Worm (Caenorhabditis elegans) whole organism, L3 larva: ENCODE measurements around the gene wdr-5.3.

Source experiments
- R02D3.7 ChIP-seq: fragments of 150-350 bp; optimal IDR thresholded peaks from 2 replicates; lab custom pipeline; 2014; ENCODE audit warnings: missing biosample characterization, missing genetic modification characterization
- ZK546.5 ChIP-seq: sonication (generic microtip); optimal IDR thresholded peaks from 2 replicates; lab custom pipeline; 2017; ENCODE audit warnings: missing biosample characterization, missing genetic modification characterization
- aly-2 ChIP-seq: fragments of 150-350 bp; optimal IDR thresholded peaks from 2 replicates; lab custom pipeline; 2014; ENCODE audit warnings: missing biosample characterization, missing genetic modification characterization
- ama-1 ChIP-seq: fragments of 150-350 bp; optimal IDR thresholded peaks from 2 replicates; lab custom pipeline; 2018
- ceh-16 ChIP-seq: sonication (generic microtip); optimal IDR thresholded peaks from 2 replicates; lab custom pipeline; 2017; ENCODE audit warnings: missing biosample characterization, missing genetic modification characterization
- ceh-28 ChIP-seq: fragments of 150-350 bp; optimal IDR thresholded peaks from 2 replicates; lab custom pipeline; 2014; ENCODE audit warnings: missing biosample characterization, missing genetic modification reagents, missing genetic modification characterization
- ceh-82 ChIP-seq: fragments of 150-350 bp; optimal IDR thresholded peaks from 2 replicates; lab custom pipeline; 2014; ENCODE audit warnings: missing biosample characterization, missing genetic modification characterization
- daf-12 ChIP-seq: fragments of 150-350 bp; optimal IDR thresholded peaks from 2 replicates; lab custom pipeline; 2014; ENCODE audit warnings: missing biosample characterization, missing genetic modification reagents, missing genetic modification characterization
- egl-27 ChIP-seq: sonication (generic microtip); optimal IDR thresholded peaks from 4 replicates; lab custom pipeline; 2017; ENCODE audit warnings: missing biosample characterization, missing genetic modification reagents, missing genetic modification characterization
- egl-5 ChIP-seq: fragments of 150-350 bp; optimal IDR thresholded peaks from 2 replicates; lab custom pipeline; 2017; ENCODE audit warnings: missing biosample characterization, missing genetic modification reagents, missing genetic modification characterization, inconsistent platforms
- elt-2 ChIP-seq: sonication (generic microtip); optimal IDR thresholded peaks from 2 replicates; lab custom pipeline; 2016; ENCODE audit warnings: missing genetic modification reagents, mild to moderate bottlenecking, missing genetic modification characterization, missing compliant biosample characterization
- elt-3 ChIP-seq, 3 experiments: fragments of 150-350 bp in 1 of 3; sonication (generic microtip) in 2 of 3; optimal IDR thresholded peaks; 2 replicates in 2 of 3; 4 replicates in 1 of 3; lab custom pipeline; 2014 to 2017; ENCODE audit warnings: missing biosample characterization in 3 of 3, missing genetic modification characterization in 3 of 3
- eor-1 ChIP-seq, 2 experiments: fragments of 150-350 bp; optimal IDR thresholded peaks; 2 replicates each; lab custom pipeline; 2014 to 2018; ENCODE audit warnings: missing biosample characterization in 2 of 2, missing genetic modification characterization in 2 of 2
- fkh-10 ChIP-seq: sonication (generic microtip); optimal IDR thresholded peaks from 2 replicates; lab custom pipeline; 2017; ENCODE audit warnings: missing biosample characterization, missing genetic modification reagents, missing genetic modification characterization
- fos-1 ChIP-seq: fragments of 150-350 bp; optimal IDR thresholded peaks from 2 replicates; lab custom pipeline; 2014; ENCODE audit warnings: missing biosample characterization, missing genetic modification characterization
- hmg-11 ChIP-seq: sonication (generic microtip); optimal IDR thresholded peaks from 2 replicates; lab custom pipeline; 2016; ENCODE audit warnings: missing genetic modification characterization, missing compliant biosample characterization
- jun-1 ChIP-seq: fragments of 150-350 bp; optimal IDR thresholded peaks from 2 replicates; lab custom pipeline; 2014; ENCODE audit warnings: missing biosample characterization, missing genetic modification reagents, missing genetic modification characterization
- lin-15B ChIP-seq: fragments of 150-350 bp; optimal IDR thresholded peaks from 2 replicates; lab custom pipeline; 2014; ENCODE audit warnings: missing biosample characterization, missing genetic modification characterization
- lin-39 ChIP-seq: fragments of 150-350 bp; optimal IDR thresholded peaks from 2 replicates; lab custom pipeline; 2018; ENCODE audit warnings: missing biosample characterization, missing genetic modification reagents, missing genetic modification characterization
- lsy-12 ChIP-seq: sonication (generic microtip); optimal IDR thresholded peaks from 2 replicates; lab custom pipeline; 2016; ENCODE audit warnings: mild to moderate bottlenecking, missing genetic modification characterization, missing compliant biosample characterization
- mdl-1 ChIP-seq: fragments of 150-350 bp; optimal IDR thresholded peaks from 2 replicates; lab custom pipeline; 2014; ENCODE audit warnings: missing biosample characterization, missing genetic modification characterization
- mml-1 ChIP-seq: fragments of 150-350 bp; sonication (generic microtip); optimal IDR thresholded peaks from 3 replicates; lab custom pipeline; 2014; ENCODE audit warnings: missing biosample characterization, missing genetic modification characterization
- nfya-1 ChIP-seq: sonication (generic microtip); optimal IDR thresholded peaks from 2 replicates; lab custom pipeline; 2017; ENCODE audit warnings: missing genetic modification characterization, mild to moderate bottlenecking, missing compliant biosample characterization, antibody characterized with exemption, moderate library complexity; ENCODE audit not compliant: insufficient read depth
- nhr-11 ChIP-seq: fragments of 150-350 bp; optimal IDR thresholded peaks from 2 replicates; lab custom pipeline; 2014; ENCODE audit warnings: missing biosample characterization, missing genetic modification characterization
- nhr-23 ChIP-seq: fragments of 150-350 bp; optimal IDR thresholded peaks from 2 replicates; lab custom pipeline; 2014; ENCODE audit warnings: missing biosample characterization, missing genetic modification reagents, missing genetic modification characterization
- nhr-237 ChIP-seq: fragments of 150-350 bp; optimal IDR thresholded peaks from 2 replicates; lab custom pipeline; 2014; ENCODE audit warnings: missing biosample characterization, missing genetic modification characterization
- nhr-25 ChIP-seq: sonication (generic microtip); optimal IDR thresholded peaks from 2 replicates; lab custom pipeline; 2017; ENCODE audit warnings: missing biosample characterization, missing genetic modification characterization
- nhr-28 ChIP-seq: fragments of 150-350 bp; optimal IDR thresholded peaks from 2 replicates; lab custom pipeline; 2014; ENCODE audit warnings: missing biosample characterization, missing genetic modification characterization
- nhr-43 ChIP-seq: sonication (generic microtip); optimal IDR thresholded peaks from 2 replicates; lab custom pipeline; 2016; ENCODE audit warnings: mild to moderate bottlenecking, missing genetic modification characterization, missing compliant biosample characterization; ENCODE audit not compliant: poor library complexity, severe bottlenecking
- nhr-67 ChIP-seq: fragments of 150-350 bp; optimal IDR thresholded peaks from 2 replicates; lab custom pipeline; 2014; ENCODE audit warnings: missing biosample characterization, missing genetic modification characterization
- nhr-76 ChIP-seq: fragments of 150-350 bp; sonication (generic microtip); optimal IDR thresholded peaks from 5 replicates; lab custom pipeline; 2014; ENCODE audit warnings: missing biosample characterization, missing genetic modification characterization
- nhr-77 ChIP-seq: fragments of 150-350 bp; optimal IDR thresholded peaks from 2 replicates; lab custom pipeline; 2014; ENCODE audit warnings: missing biosample characterization, missing genetic modification characterization
- pqm-1 ChIP-seq: fragments of 150-350 bp; optimal IDR thresholded peaks from 2 replicates; lab custom pipeline; 2017; ENCODE audit warnings: missing biosample characterization, missing genetic modification characterization, inconsistent platforms
- skn-1 ChIP-seq: fragments of 150-350 bp; optimal IDR thresholded peaks from 2 replicates; lab custom pipeline; 2014; ENCODE audit warnings: missing biosample characterization, missing genetic modification characterization
- snpc-4 ChIP-seq: fragments of 150-350 bp; optimal IDR thresholded peaks from 2 replicates; lab custom pipeline; 2014; ENCODE audit warnings: missing biosample characterization, missing genetic modification characterization
- tbx-2 ChIP-seq: sonication (generic microtip); optimal IDR thresholded peaks from 2 replicates; lab custom pipeline; 2016; ENCODE audit warnings: mild to moderate bottlenecking, missing genetic modification characterization, missing compliant biosample characterization
- unc-39 ChIP-seq: sonication (generic microtip); optimal IDR thresholded peaks from 4 replicates; lab custom pipeline; 2017; ENCODE audit warnings: missing biosample characterization, missing genetic modification characterization
- ztf-4 ChIP-seq: fragments of 150-350 bp; optimal IDR thresholded peaks from 2 replicates; lab custom pipeline; 2014; ENCODE audit warnings: missing biosample characterization, missing genetic modification characterization

The wdr-5.3 gene

ce11 chrV:10715158-10716152, 21.5 kb upstream of the wdr-5.3 start (continued):
- TF ChIP-seq lsy-12 (peak; percentile 89), ceh-28 (no peak), snpc-4 (tag; lab: Kevin White, UChicago) (peak; percentile 95), mdl-1 (peak; percentile 97), ztf-4 (tag; lab: Kevin White, UChicago) (peak; percentile 47), lin-39 (tag; lab: Kevin White, UChicago) (peak; percentile 100), R02D3.7 (tag; lab: Kevin White, UChicago) (peak; percentile 54), nfya-1 (tag; lab: Kevin White, UChicago) (peak; percentile 92), nhr-237 (no peak), nhr-77 (tag; lab: Kevin White, UChicago) (no peak), egl-27 (tag; lab: Kevin White, UChicago) (peak; percentile 65), nhr-28 (tag; lab: Kevin White, UChicago) (no peak), nhr-23 (peak; percentile 86), fos-1 (tag; lab: Kevin White, UChicago) (peak; percentile 42), ama-1 (lab: Kevin White, UChicago) (peak; percentile 4), nhr-67 (tag; lab: Kevin White, UChicago) (no peak)

- TF ChIP-seq ceh-16 (tag; lab: Kevin White, UChicago) = no peak
- TF ChIP-seq tbx-2 = peak; percentile 34
- TF ChIP-seq mdl-1 = peak; percentile 63
- TF ChIP-seq nhr-11 (tag; lab: Kevin White, UChicago) = no peak
- TF ChIP-seq ceh-82 (tag; lab: Kevin White, UChicago) = no peak
- peak; percentile 33 for TF ChIP-seq hmg-11 (tag; lab: Kevin White, UChicago)
- TF ChIP-seq jun-1 (tag; lab: Kevin White, UChicago) = peak; percentile 57
- peak; percentile 81 for TF ChIP-seq nhr-25 (tag; lab: Kevin White, UChicago)
- peak; percentile 5 for TF ChIP-seq skn-1 (tag; lab: Kevin White, UChicago)
- no peak for TF ChIP-seq unc-39 (tag; lab: Kevin White, UChicago)
- no peak for TF ChIP-seq daf-12 (tag; lab: Kevin White, UChicago)
- peak; percentile 96 for TF ChIP-seq nhr-43 (tag; lab: Kevin White, UChicago)
- TF ChIP-seq mml-1 (tag; lab: Kevin White, UChicago) = no peak
- TF ChIP-seq eor-1 (tag; optimal IDR thresholded peaks at IDR 0.05; lab: Kevin White, UChicago) = no peak
- TF ChIP-seq ama-1 (lab: Kevin White, UChicago) = no peak
- TF ChIP-seq nhr-23 = peak; percentile 95
- TF ChIP-seq egl-5 (tag; lab: Kevin White, UChicago) = no peak
- peak in 1 of 3 experiments; percentile 70 for TF ChIP-seq elt-3 (tag; optimal IDR thresholded peaks at IDR 0.05; lab: Kevin White, UChicago)
- no peak for TF ChIP-seq lsy-12
- TF ChIP-seq nhr-76 = no peak
- TF ChIP-seq R02D3.7 (tag; lab: Kevin White, UChicago) = no peak
- no peak for TF ChIP-seq elt-2
- TF ChIP-seq nhr-77 (tag; lab: Kevin White, UChicago) = no peak
- TF ChIP-seq ztf-4 (tag; lab: Kevin White, UChicago) = peak; percentile 28
- peak; percentile 78 for TF ChIP-seq lin-39 (tag; lab: Kevin White, UChicago)
- TF ChIP-seq ZK546.5 (tag; lab: Kevin White, UChicago) = no peak
- no peak for TF ChIP-seq lin-15B (tag; lab: Kevin White, UChicago)
- TF ChIP-seq snpc-4 (tag; lab: Kevin White, UChicago) = no peak
- peak; percentile 44 for TF ChIP-seq egl-27 (tag; lab: Kevin White, UChicago)
- TF ChIP-seq aly-2 (tag; lab: Kevin White, UChicago) = no peak
- no peak for TF ChIP-seq fkh-10 (GFP tag; lab: Kevin White, UChicago)
- TF ChIP-seq pqm-1 (tag; lab: Kevin White, UChicago) = no peak
Observed at ce11 chrV:10716865-10717713, 19.8 kb upstream of the wdr-5.3 start.
